Fruit fly (Drosophila melanogaster) whole organism, prepupa: ENCODE results near the gene Rac1.

ENCODE experiments used
- CG10631 ChIP-seq: fragments of 200-800 bp; sonication (Bioruptor generic); optimal IDR thresholded peaks from 2 replicates; lab custom pipeline; 2016; ENCODE audit warnings: missing biosample characterization, missing genetic modification characterization
- CG10669 ChIP-seq: fragments of 200-800 bp; sonication (Bioruptor generic); optimal IDR thresholded peaks from 3 replicates; lab custom pipeline; 2018; ENCODE audit warnings: missing biosample characterization, mild to moderate bottlenecking, missing genetic modification characterization, moderate library complexity
- CG11294 ChIP-seq: fragments of 200-800 bp; sonication (Bioruptor generic); IDR thresholded peaks from 2 replicates; pipeline ENCODE4 v1.3.6; 2022; ENCODE audit warnings: missing biosample characterization, missing genetic modification characterization
- CG11762 ChIP-seq: fragments of 200-800 bp; sonication (Bioruptor generic); optimal IDR thresholded peaks from 3 replicates; lab custom pipeline; 2016; ENCODE audit warnings: missing biosample characterization, missing genetic modification characterization; ENCODE audit not compliant: insufficient read depth
- CG11902 ChIP-seq: fragments of 200-800 bp; sonication (Bioruptor generic); optimal IDR thresholded peaks from 3 replicates; lab custom pipeline; 2016; ENCODE audit warnings: missing biosample characterization, missing genetic modification characterization
- CG15336 ChIP-seq: fragments of 200-800 bp; sonication (Bioruptor generic); IDR thresholded peaks from 2 replicates; pipeline ENCODE4 v1.3.6; 2022; ENCODE audit warnings: missing biosample characterization, missing genetic modification characterization
- CG1621 ChIP-seq: fragments of 200-800 bp; sonication (Bioruptor generic); optimal IDR thresholded peaks from 3 replicates; lab custom pipeline; 2018; ENCODE audit warnings: missing biosample characterization, mild to moderate bottlenecking, missing genetic modification characterization
- CG16779 ChIP-seq: fragments of 200-800 bp; sonication (Bioruptor generic); optimal IDR thresholded peaks from 3 replicates; lab custom pipeline; 2017; ENCODE audit warnings: missing biosample characterization, mild to moderate bottlenecking, missing genetic modification characterization
- CG3032 ChIP-seq: fragments of 200-800 bp; optimal IDR thresholded peaks from 2 replicates; lab custom pipeline; 2019; ENCODE audit warnings: missing biosample characterization, mild to moderate bottlenecking, missing genetic modification characterization, moderate library complexity
- CG3919 ChIP-seq: fragments of 200-800 bp; sonication (Bioruptor generic); optimal IDR thresholded peaks from 3 replicates; lab custom pipeline; 2016; ENCODE audit warnings: missing biosample characterization, missing genetic modification characterization
- CG4318 ChIP-seq: fragments of 200-800 bp; sonication (Bioruptor generic); optimal IDR thresholded peaks from 3 replicates; lab custom pipeline; 2017; ENCODE audit warnings: missing biosample characterization, mild to moderate bottlenecking, missing genetic modification characterization
- CG6163 ChIP-seq: fragments of 200-800 bp; sonication (Bioruptor generic); IDR thresholded peaks from 3 replicates; pipeline ENCODE4 v1.3.6; 2022; ENCODE audit warnings: missing biosample characterization, missing genetic modification characterization
- CG6276 ChIP-seq: fragments of 200-800 bp; sonication (Bioruptor generic); optimal IDR thresholded peaks from 2 replicates; lab custom pipeline; 2017; ENCODE audit warnings: missing biosample characterization, mild to moderate bottlenecking, missing genetic modification characterization
- CG6854 ChIP-seq: fragments of 200-800 bp; sonication (Bioruptor generic); optimal IDR thresholded peaks from 2 replicates; lab custom pipeline; 2017; ENCODE audit warnings: missing biosample characterization, mild to moderate bottlenecking, missing genetic modification characterization
- CG8319 ChIP-seq: fragments of 200-800 bp; sonication (Bioruptor generic); optimal IDR thresholded peaks from 3 replicates; lab custom pipeline; 2016; ENCODE audit warnings: missing biosample characterization, missing genetic modification characterization
- CG8632 ChIP-seq: fragments of 200-800 bp; sonication (Bioruptor generic); optimal IDR thresholded peaks from 3 replicates; lab custom pipeline; 2016; ENCODE audit warnings: missing biosample characterization, missing genetic modification characterization
- CG9139 ChIP-seq: fragments of 200-800 bp; sonication (Bioruptor generic); optimal IDR thresholded peaks from 3 replicates; lab custom pipeline; 2017; ENCODE audit warnings: missing biosample characterization, mild to moderate bottlenecking, missing genetic modification characterization
- Eip75B ChIP-seq: fragments of 200-800 bp; sonication (Bioruptor generic); optimal IDR thresholded peaks from 3 replicates; lab custom pipeline; 2016; ENCODE audit warnings: missing biosample characterization, missing genetic modification characterization
- Eip78C ChIP-seq: fragments of 200-800 bp; sonication (Bioruptor generic); peaks from one replicate; lab custom pipeline; 2016; ENCODE audit warnings: missing biosample characterization, missing genetic modification characterization
- Ets21C ChIP-seq: fragments of 200-800 bp; sonication (Bioruptor generic); optimal IDR thresholded peaks from 3 replicates; lab custom pipeline; 2016; ENCODE audit warnings: missing biosample characterization, missing genetic modification characterization
- Ets96B ChIP-seq: fragments of 200-800 bp; optimal IDR thresholded peaks from 2 replicates; lab custom pipeline; 2019; ENCODE audit warnings: missing biosample characterization, mild to moderate bottlenecking, missing genetic modification characterization, moderate library complexity
- Gug ChIP-seq: fragments of 200-800 bp; sonication (Bioruptor generic); IDR thresholded peaks from 2 replicates; pipeline ENCODE4 v1.3.6; 2022; ENCODE audit warnings: missing biosample characterization, missing genetic modification characterization
- Hr38 ChIP-seq: sonication (Bioruptor generic); optimal IDR thresholded peaks from 2 replicates; lab custom pipeline; 2016; ENCODE audit warnings: missing biosample characterization, missing genetic modification characterization
- Hr39 ChIP-seq: fragments of 200-800 bp; sonication (Bioruptor generic); optimal IDR thresholded peaks from 2 replicates; lab custom pipeline; 2016; ENCODE audit warnings: missing biosample characterization, missing genetic modification characterization
- Hr4 ChIP-seq: fragments of 200-800 bp; sonication (Bioruptor generic); optimal IDR thresholded peaks from 3 replicates; lab custom pipeline; 2016; ENCODE audit warnings: missing biosample characterization, missing genetic modification characterization
- Smox ChIP-seq: fragments of 200-800 bp; sonication (Bioruptor generic); optimal IDR thresholded peaks from 3 replicates; lab custom pipeline; 2016; ENCODE audit warnings: missing biosample characterization, missing genetic modification characterization
- Sox14 ChIP-seq: fragments of 200-800 bp; sonication (Bioruptor generic); optimal IDR thresholded peaks from 3 replicates; lab custom pipeline; 2016; ENCODE audit warnings: missing biosample characterization, missing genetic modification characterization
- Sox15 ChIP-seq: fragments of 200-800 bp; sonication (Bioruptor generic); optimal IDR thresholded peaks from 3 replicates; lab custom pipeline; 2016; ENCODE audit warnings: missing biosample characterization, missing genetic modification characterization
- acj6 ChIP-seq: fragments of 200-800 bp; sonication (Bioruptor generic); optimal IDR thresholded peaks from 3 replicates; lab custom pipeline; 2016; ENCODE audit warnings: missing biosample characterization, missing genetic modification characterization
- cyc ChIP-seq: fragments of 200-800 bp; sonication (Bioruptor generic); optimal IDR thresholded peaks from 3 replicates; lab custom pipeline; 2016; ENCODE audit warnings: missing biosample characterization, missing genetic modification characterization
- dac ChIP-seq: fragments of 200-800 bp; sonication (Bioruptor generic); optimal IDR thresholded peaks from 2 replicates; lab custom pipeline; 2017; ENCODE audit warnings: missing biosample characterization, mild to moderate bottlenecking, missing genetic modification characterization
- dsx ChIP-seq: fragments of 200-800 bp; optimal IDR thresholded peaks from 3 replicates; lab custom pipeline; 2019; ENCODE audit warnings: missing biosample characterization, mild to moderate bottlenecking, missing genetic modification characterization, moderate library complexity; ENCODE audit not compliant: poor library complexity, severe bottlenecking
- eg ChIP-seq: fragments of 200-800 bp; sonication (Bioruptor generic); IDR thresholded peaks from 3 replicates; pipeline ENCODE4 v1.3.6; 2022; ENCODE audit warnings: missing biosample characterization, missing genetic modification characterization
- fd85E ChIP-seq: fragments of 200-800 bp; sonication (Bioruptor generic); optimal IDR thresholded peaks from 3 replicates; lab custom pipeline; 2016; ENCODE audit warnings: missing biosample characterization, missing genetic modification characterization
- lz ChIP-seq: fragments of 200-800 bp; sonication (Bioruptor generic); optimal IDR thresholded peaks from 3 replicates; lab custom pipeline; 2016; ENCODE audit warnings: missing biosample characterization, missing genetic modification characterization
- salr ChIP-seq, 2 experiments: fragments of 200-800 bp; sonication (Bioruptor generic); optimal IDR thresholded peaks; 3 replicates each; lab custom pipeline; 2016 to 2018; ENCODE audit warnings: missing biosample characterization in 2 of 2, missing genetic modification characterization in 2 of 2, mild to moderate bottlenecking in 1 of 2
- spab ChIP-seq: fragments of 200-800 bp; sonication (Bioruptor generic); optimal IDR thresholded peaks from 2 replicates; lab custom pipeline; 2017; ENCODE audit warnings: missing biosample characterization, mild to moderate bottlenecking, missing genetic modification characterization, missing genetic modification reagents
- ss ChIP-seq, 2 experiments: fragments of 200-800 bp; sonication (Bioruptor generic); optimal IDR thresholded peaks; 2 replicates in 1 of 2; 3 replicates in 1 of 2; lab custom pipeline; 2017 to 2018; ENCODE audit warnings: mild to moderate bottlenecking in 2 of 2, missing biosample characterization in 2 of 2, missing genetic modification characterization in 2 of 2, moderate library complexity in 1 of 2
- svp ChIP-seq: fragments of 200-800 bp; sonication (Bioruptor generic); peaks from one replicate; lab custom pipeline; 2016; ENCODE audit warnings: missing biosample characterization, missing genetic modification characterization
- topi ChIP-seq: fragments of 200-800 bp; sonication (Bioruptor generic); optimal IDR thresholded peaks from 3 replicates; lab custom pipeline; 2016; ENCODE audit warnings: missing biosample characterization, missing genetic modification characterization

Gene Rac1

DNA sequence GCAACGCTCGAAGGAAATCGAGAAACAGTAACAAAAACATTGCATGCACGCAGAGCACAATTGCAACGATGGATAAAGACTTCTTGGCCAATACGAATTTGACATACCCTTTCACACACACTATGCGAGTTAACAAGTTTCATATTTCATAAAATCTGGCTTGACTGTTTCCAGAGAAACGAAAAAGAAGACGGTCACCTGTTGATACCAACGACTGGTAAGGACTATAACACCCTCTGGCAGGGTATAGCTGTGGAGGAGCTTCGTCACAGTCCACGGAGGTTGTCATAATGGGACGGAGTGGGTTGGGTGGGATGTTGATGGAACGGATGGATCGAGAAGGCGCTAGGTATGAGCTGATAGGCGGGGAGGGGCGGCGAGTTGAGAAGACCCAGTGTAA, 45.8 kb upstream of the Rac1 start (continued):
- TF ChIP-seq CG6276 (GFP tag; lab: Kevin White, UChicago) (no peak), cyc (GFP tag; lab: Kevin White, UChicago) (peak; percentile 78), fd85E (GFP tag; lab: Kevin White, UChicago) (no peak), salr (GFP tag; optimal IDR thresholded peaks at IDR 0.05; lab: Kevin White, UChicago) (peak in 1 of 2 experiments; percentile 74), CG11902 (GFP tag; lab: Kevin White, UChicago) (peak; percentile 66), Eip78C (peak; percentile 92), Ets96B (tag; lab: Kevin White, UChicago) (peak; percentile 72), acj6 (GFP tag; lab: Kevin White, UChicago) (peak; percentile 82), CG15336 (GFP tag; lab: Robert Waterston, UW) (peak; percentile 87), CG1621 (peak; percentile 80), CG11762 (peak; percentile 54), Gug (peak; percentile 73), Hr39 (GFP tag; lab: Kevin White, UChicago) (peak; percentile 83), CG8632 (GFP tag; lab: Kevin White, UChicago) (peak; percentile 67), lz (GFP tag; lab: Kevin White, UChicago) (peak; percentile 78), CG6163 (GFP tag; lab: Robert Waterston, UW) (peak; percentile 92), Eip75B (GFP tag; lab: Kevin White, UChicago) (peak; percentile 81), CG10631 (GFP tag; lab: Kevin White, UChicago) (peak; percentile 71), CG8319 (GFP tag; lab: Kevin White, UChicago) (peak; percentile 69), dsx (GFP tag; lab: Kevin White, UChicago) (peak; percentile 70), spab (GFP tag; lab: Kevin White, UChicago) (peak; percentile 48), Hr38 (GFP tag; lab: Kevin White, UChicago) (no peak), eg (GFP tag; lab: Robert Waterston, UW) (peak; percentile 85), CG3032 (tag; lab: Kevin White, UChicago) (peak; percentile 74), Sox14 (GFP tag; lab: Kevin White, UChicago) (peak; percentile 84), CG4318 (GFP tag; lab: Kevin White, UChicago) (no peak), CG11294 (GFP tag; lab: Robert Waterston, UW) (peak; percentile 63), Hr4 (GFP tag; lab: Kevin White, UChicago) (peak; percentile 89), Sox15 (GFP tag; lab: Kevin White, UChicago) (peak; percentile 71), ss (GFP tag; optimal IDR thresholded peaks at IDR 0.05; lab: Kevin White, UChicago) (peak; percentile 83 to 84), Smox (GFP tag; lab: Kevin White, UChicago) (no peak), topi (GFP tag; lab: Kevin White, UChicago) (peak; percentile 78), Ets21C (peak; percentile 54), CG16779 (tag; lab: Kevin White, UChicago) (no peak)
- TF ChIP-seq, all 60 proteins: peak for 49

dm6 chr3L:1346956-1347587, 44.6 kb upstream of the Rac1 start:
- TF ChIP-seq svp (peak; percentile 90), CG1621 (no peak), CG3919 (GFP tag; lab: Kevin White, UChicago) (no peak), Eip78C (peak; percentile 55), Smox (GFP tag; lab: Kevin White, UChicago) (no peak), CG6854 (GFP tag; lab: Kevin White, UChicago) (no peak), CG9139 (no peak), CG10669 (GFP tag; lab: Kevin White, UChicago) (no peak), CG6276 (GFP tag; lab: Kevin White, UChicago) (no peak), dac (GFP tag; lab: Kevin White, UChicago) (no peak), CG8319 (GFP tag; lab: Kevin White, UChicago) (no peak), CG11294 (GFP tag; lab: Robert Waterston, UW) (no peak)
